Fruit fly (Drosophila melanogaster) whole organism, prepupa: ENCODE data around the gene rho.

Experiments
- CG16779 ChIP-seq: fragments of 200-800 bp; sonication (Bioruptor generic); optimal IDR thresholded peaks from 3 replicates; lab custom pipeline; 2017; ENCODE audit warnings: missing biosample characterization, mild to moderate bottlenecking, missing genetic modification characterization
- dsx ChIP-seq: fragments of 200-800 bp; optimal IDR thresholded peaks from 3 replicates; lab custom pipeline; 2019; ENCODE audit warnings: missing biosample characterization, mild to moderate bottlenecking, missing genetic modification characterization, moderate library complexity; ENCODE audit not compliant: poor library complexity, severe bottlenecking

DNA sequence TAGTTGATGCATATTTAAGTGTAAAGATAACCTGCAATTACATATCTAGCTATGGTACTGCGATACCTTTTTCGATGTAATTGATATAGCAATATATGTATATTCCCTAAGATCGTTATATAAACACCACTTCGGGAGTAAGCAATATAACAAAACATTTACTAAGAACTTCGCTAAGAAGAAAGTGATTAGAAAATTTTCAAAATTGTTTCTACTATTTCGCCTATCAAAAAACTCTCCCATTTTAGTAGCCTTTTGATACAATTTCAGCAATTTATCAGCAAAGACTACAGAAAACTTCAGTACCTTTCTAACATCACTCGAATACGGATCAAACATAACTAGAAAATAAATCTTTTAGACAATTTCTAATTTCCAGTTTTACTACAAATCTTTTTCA lies 13.7 kb downstream of the rho start, which contains the start of gene robl62A:
- TF ChIP-seq dsx (GFP tag; lab: Kevin White, UChicago) (no peak), CG16779 (no peak)
